Worm (Caenorhabditis elegans) whole organism, L4/young adult: ENCODE data around the gene oac-2.

Source experiments
- W03F9.2 ChIP-seq: fragments of 150-350 bp; optimal IDR thresholded peaks from 2 replicates; lab custom pipeline; 2014; ENCODE audit warnings: missing biosample characterization, missing genetic modification characterization
- him-1 ChIP-seq: sonication (generic microtip); optimal IDR thresholded peaks from 2 replicates; lab custom pipeline; 2016; ENCODE audit warnings: missing genotype, missing genetic modification reagents, missing genetic modification characterization, missing compliant biosample characterization

DNA sequence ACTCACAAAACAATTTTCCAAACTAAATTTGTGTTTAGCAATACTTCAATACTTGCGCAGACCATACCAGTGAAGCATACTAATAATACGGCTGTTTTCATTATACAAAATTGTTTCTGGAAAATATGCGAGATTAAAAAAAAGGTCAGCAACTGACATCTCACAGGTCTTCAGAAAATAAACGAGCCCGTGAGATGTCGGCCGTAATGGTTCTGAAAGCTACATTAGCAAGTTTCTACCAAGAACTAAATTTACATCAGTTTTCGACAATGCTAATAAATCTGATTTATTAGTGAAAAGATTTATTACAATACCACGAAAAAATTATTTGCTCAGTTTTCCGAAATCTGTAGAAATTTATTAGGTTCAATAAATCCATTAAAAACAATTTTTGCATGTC is 2.6 kb upstream of the oac-2 start, which contains the start of gene srbc-31:
- TF ChIP-seq him-1 (tag; lab: Kevin White, UChicago) (no peak), W03F9.2 (no peak)
